Worm (Caenorhabditis elegans) whole organism, L1 larva: ENCODE results near the gene clec-260.

Source experiments
- aha-1 ChIP-seq: fragments of 150-350 bp; optimal IDR thresholded peaks from 2 replicates; lab custom pipeline; 2014; ENCODE audit warnings: missing biosample characterization, missing genetic modification characterization
- ama-1 ChIP-seq: fragments of 150-350 bp; optimal IDR thresholded peaks from 2 replicates; lab custom pipeline; 2014
- blmp-1 ChIP-seq: fragments of 150-350 bp; optimal IDR thresholded peaks from 2 replicates; lab custom pipeline; 2014; ENCODE audit warnings: missing biosample characterization, missing genetic modification characterization
- ceh-63 ChIP-seq: fragments of 200-800 bp; sonication (Bioruptor generic); optimal IDR thresholded peaks from 2 replicates; lab custom pipeline; 2018; ENCODE audit warnings: mild to moderate bottlenecking, missing genetic modification characterization, missing compliant biosample characterization
- ceh-82 ChIP-seq, 3 experiments: fragments of 150-350 bp in 1 of 3; sonication (generic microtip) in 2 of 3; optimal IDR thresholded peaks; 2 replicates each; lab custom pipeline; 2014 to 2017; ENCODE audit warnings: missing biosample characterization in 3 of 3, missing genetic modification characterization in 3 of 3
- ceh-88 ChIP-seq: fragments of 200-800 bp; sonication (Bioruptor generic); IDR thresholded peaks from 2 replicates; pipeline ENCODE4 v1.3.6; 2022; ENCODE audit warnings: missing genetic modification characterization, missing compliant biosample characterization
- ces-1 ChIP-seq: fragments of 150-350 bp; optimal IDR thresholded peaks from 2 replicates; lab custom pipeline; 2014; ENCODE audit warnings: missing biosample characterization, missing genetic modification reagents, missing genetic modification characterization
- dpl-1 ChIP-seq, 3 experiments: fragments of 150-350 bp in 2 of 3; sonication (generic microtip) in 1 of 3; optimal IDR thresholded peaks; 2 replicates each; lab custom pipeline; 2014 to 2017; ENCODE audit warnings: missing biosample characterization in 3 of 3, missing genetic modification characterization in 3 of 3, missing genetic modification reagents in 3 of 3
- efl-1 ChIP-seq, 4 experiments: fragments of 150-350 bp; optimal IDR thresholded peaks in 3 of 4; peaks in 1 of 4; 1 replicate in 1 of 4; 2 replicates in 3 of 4; lab custom pipeline; 2014; ENCODE audit warnings: missing biosample characterization in 2 of 4, missing genetic modification characterization in 2 of 4, missing genetic modification reagents in 2 of 4
- elt-2 ChIP-seq: sonication (generic microtip); optimal IDR thresholded peaks from 2 replicates; lab custom pipeline; 2016; ENCODE audit warnings: missing genetic modification characterization, mild to moderate bottlenecking, inconsistent platforms, missing compliant biosample characterization, missing genetic modification reagents
- elt-3 ChIP-seq, 6 experiments: fragments of 150-350 bp in 1 of 6; sonication (generic microtip); optimal IDR thresholded peaks; 2 replicates each; lab custom pipeline; 2017 to 2018; ENCODE audit warnings: missing biosample characterization in 6 of 6, missing genetic modification characterization in 6 of 6, inconsistent platforms in 1 of 6
- ets-5 ChIP-seq: fragments of 200-800 bp; sonication (Bioruptor generic); IDR thresholded peaks from 2 replicates; pipeline ENCODE4 v1.3.6; 2022; ENCODE audit warnings: missing genetic modification characterization, missing compliant biosample characterization
- fkh-10 ChIP-seq: sonication (generic microtip); optimal IDR thresholded peaks from 2 replicates; lab custom pipeline; 2017; ENCODE audit warnings: missing biosample characterization, missing genetic modification reagents, missing genetic modification characterization
- fkh-4 ChIP-seq: sonication (generic microtip); optimal IDR thresholded peaks from 2 replicates; lab custom pipeline; 2016; ENCODE audit warnings: missing compliant biosample characterization, missing genetic modification characterization, borderline replicate concordance
- hlh-17 ChIP-seq: fragments of 200-800 bp; sonication (Bioruptor generic); optimal IDR thresholded peaks from 2 replicates; lab custom pipeline; 2018; ENCODE audit warnings: missing genetic modification characterization, mild to moderate bottlenecking, missing compliant biosample characterization, moderate library complexity, borderline replicate concordance
- isw-1 ChIP-seq: fragments of 200-800 bp; sonication (Bioruptor generic); IDR thresholded peaks from 2 replicates; pipeline ENCODE4 v1.3.6; 2022; ENCODE audit warnings: missing genetic modification characterization, missing compliant biosample characterization
- jun-1 ChIP-seq: fragments of 150-350 bp; optimal IDR thresholded peaks from 2 replicates; lab custom pipeline; 2014; ENCODE audit warnings: missing biosample characterization, missing genetic modification reagents, missing genetic modification characterization
- lin-13 ChIP-seq: fragments of 150-350 bp; optimal IDR thresholded peaks from 2 replicates; lab custom pipeline; 2014; ENCODE audit warnings: missing biosample characterization, missing genetic modification reagents, missing genetic modification characterization
- mab-9 ChIP-seq: fragments of 200-800 bp; sonication (Bioruptor generic); IDR thresholded peaks from 2 replicates; pipeline ENCODE4 v1.3.6; 2022; ENCODE audit warnings: missing genetic modification reagents, missing genetic modification characterization, missing compliant biosample characterization
- mdl-1 ChIP-seq, 2 experiments: fragments of 150-350 bp; optimal IDR thresholded peaks; 2 replicates each; lab custom pipeline; 2014 to 2017; ENCODE audit warnings: missing biosample characterization in 2 of 2, missing genetic modification characterization in 2 of 2, inconsistent platforms in 1 of 2
- mep-1 ChIP-seq: fragments of 150-350 bp; optimal IDR thresholded peaks from 2 replicates; lab custom pipeline; 2014; ENCODE audit warnings: missing biosample characterization, missing genetic modification characterization
- nhr-12 ChIP-seq: sonication (generic microtip); optimal IDR thresholded peaks from 2 replicates; lab custom pipeline; 2017; ENCODE audit warnings: missing biosample characterization, missing genetic modification characterization
- nhr-47 ChIP-seq: sonication (generic microtip); optimal IDR thresholded peaks from 2 replicates; lab custom pipeline; 2016; ENCODE audit warnings: mild to moderate bottlenecking, missing genetic modification characterization, moderate library complexity, missing compliant biosample characterization
- nhr-71 ChIP-seq: sonication (generic microtip); optimal IDR thresholded peaks from 2 replicates; lab custom pipeline; 2016; ENCODE audit warnings: mild to moderate bottlenecking, missing genetic modification characterization, moderate library complexity, missing compliant biosample characterization
- nhr-90 ChIP-seq: sonication (generic microtip); optimal IDR thresholded peaks from 2 replicates; lab custom pipeline; 2016; ENCODE audit warnings: mild to moderate bottlenecking, missing genetic modification characterization, missing compliant biosample characterization; ENCODE audit not compliant: poor library complexity
- pag-3 ChIP-seq: sonication (generic microtip); optimal IDR thresholded peaks from 2 replicates; lab custom pipeline; 2017; ENCODE audit warnings: missing genetic modification characterization, mild to moderate bottlenecking, missing compliant biosample characterization, antibody characterized with exemption, borderline replicate concordance; ENCODE audit not compliant: insufficient read depth
- pqm-1 ChIP-seq: sonication (generic microtip); optimal IDR thresholded peaks from 3 replicates; lab custom pipeline; 2017; ENCODE audit warnings: missing biosample characterization, missing genetic modification characterization
- sup-37 ChIP-seq: fragments of 200-800 bp; sonication (Bioruptor generic); optimal IDR thresholded peaks from 2 replicates; lab custom pipeline; 2018; ENCODE audit warnings: mild to moderate bottlenecking, missing genetic modification characterization, missing compliant biosample characterization
- tbx-2 ChIP-seq: sonication (generic microtip); optimal IDR thresholded peaks from 2 replicates; lab custom pipeline; 2016; ENCODE audit warnings: missing genetic modification characterization, missing compliant biosample characterization
- unc-130 ChIP-seq: fragments of 150-350 bp; optimal IDR thresholded peaks from 2 replicates; lab custom pipeline; 2017; ENCODE audit warnings: missing biosample characterization, missing genetic modification characterization, inconsistent platforms
- unc-62 ChIP-seq: fragments of 150-350 bp; optimal IDR thresholded peaks from 2 replicates; lab custom pipeline; 2014; ENCODE audit warnings: missing biosample characterization, missing genetic modification reagents, missing genetic modification characterization
- vab-15 ChIP-seq: sonication (generic microtip); optimal IDR thresholded peaks from 2 replicates; lab custom pipeline; 2017; ENCODE audit warnings: missing genotype, mild to moderate bottlenecking, missing genetic modification characterization, missing compliant biosample characterization
- xbp-1 ChIP-seq: sonication (generic microtip); optimal IDR thresholded peaks from 2 replicates; lab custom pipeline; 2016; ENCODE audit warnings: missing genetic modification characterization, missing compliant biosample characterization
- zag-1 ChIP-seq: fragments of 150-350 bp; optimal IDR thresholded peaks from 2 replicates; lab custom pipeline; 2014; ENCODE audit warnings: missing biosample characterization, missing genetic modification characterization
- ztf-4 ChIP-seq: fragments of 150-350 bp; optimal IDR thresholded peaks from 2 replicates; lab custom pipeline; 2014; ENCODE audit warnings: missing biosample characterization, missing genetic modification characterization

Gene clec-260

DNA sequence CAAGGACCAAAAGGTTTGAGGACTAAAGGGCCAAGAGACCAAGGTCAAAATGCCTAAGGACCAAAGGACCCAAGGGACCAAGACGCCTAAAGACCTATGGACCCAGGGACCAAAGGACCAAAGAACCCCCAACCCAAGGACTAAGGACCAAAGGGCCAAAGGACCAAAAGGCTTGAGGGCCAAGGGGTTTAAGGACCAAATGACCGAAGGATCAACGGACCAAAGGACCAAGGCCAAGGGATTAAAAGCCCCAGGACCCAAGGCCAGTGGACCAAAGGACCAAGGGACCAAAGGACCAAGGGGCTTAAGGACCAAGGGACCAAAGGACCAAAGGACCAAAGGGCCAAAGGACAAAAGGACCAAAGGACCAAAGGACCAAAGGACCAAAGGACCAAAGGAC lies 13.7 kb upstream of the clec-260 start:
- TF ChIP-seq ama-1 (lab: Kevin White, UChicago): no peak
- TF ChIP-seq blmp-1: no peak
- no peak for TF ChIP-seq efl-1 (optimal IDR thresholded peaks at IDR 0.05; lab: Kevin White, UChicago)
- peak in 1 of 2 experiments; percentile 88 for TF ChIP-seq efl-1 (GFP tag; optimal IDR thresholded peaks at IDR 0.05 in 1 of 2; lab: Kevin White, UChicago)

DNA sequence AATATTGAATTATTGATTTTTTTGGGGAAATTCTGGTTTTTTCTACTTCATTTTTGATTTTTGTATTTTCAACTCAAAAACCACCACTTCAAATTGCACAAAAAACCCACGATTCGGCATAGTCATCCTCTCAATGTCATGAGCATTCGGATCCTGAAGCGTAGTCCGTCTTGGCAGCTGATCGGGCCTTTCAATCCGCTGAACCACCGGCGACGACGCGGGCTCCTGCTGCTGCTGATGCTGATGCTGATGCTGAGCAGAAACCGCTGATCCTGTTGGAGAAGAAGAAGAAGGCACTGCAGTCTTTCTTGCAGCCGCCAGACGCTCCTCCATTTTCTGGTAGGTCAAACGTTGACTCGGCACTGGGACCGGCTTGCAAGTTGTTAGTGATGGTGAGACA lies 13.0 kb upstream of the clec-260 start:
- TF ChIP-seq nhr-47: no peak
- no peak for TF ChIP-seq xbp-1 (tag; lab: Kevin White, UChicago)
- no peak for TF ChIP-seq ztf-4
- no peak for TF ChIP-seq sup-37 (GFP tag; lab: Kevin White, UChicago)
- no peak for TF ChIP-seq hlh-17 (GFP tag; lab: Kevin White, UChicago)
- no peak for TF ChIP-seq pqm-1 (tag; lab: Kevin White, UChicago)
- TF ChIP-seq ceh-63 (GFP tag; lab: Kevin White, UChicago): no peak
- TF ChIP-seq nhr-90 (tag; lab: Kevin White, UChicago): no peak
- TF ChIP-seq isw-1 (GFP tag; lab: Robert Waterston, UW): no peak
- TF ChIP-seq ama-1 (lab: Kevin White, UChicago): no peak
- no peak for TF ChIP-seq ces-1 (GFP tag; lab: Kevin White, UChicago)
- no peak for TF ChIP-seq mab-9 (GFP tag; lab: Robert Waterston, UW)
- no peak for TF ChIP-seq fkh-4
- no peak for TF ChIP-seq ceh-88 (GFP tag; lab: Robert Waterston, UW)
- TF ChIP-seq mep-1 (tag; lab: Kevin White, UChicago): no peak
- TF ChIP-seq lin-13: no peak
- TF ChIP-seq tbx-2: no peak

- 0 out of 2 replicates have a peak, but pooled peaks have one; percentile 80 for TF ChIP-seq ets-5 (GFP tag; lab: Robert Waterston, UW)
- no peak for TF ChIP-seq zag-1 (tag; lab: Kevin White, UChicago)
Measured at ce11 chrV:19998203-19998836, 12.2 kb upstream of the clec-260 start.

ce11 chrV:19997481-19997880 lies 11.4 kb upstream of the clec-260 start:
- TF ChIP-seq nhr-12 (tag; lab: Kevin White, UChicago): no peak
- TF ChIP-seq elt-3 (tag; optimal IDR thresholded peaks at IDR 0.05; lab: Kevin White, UChicago): no peak
- no peak for TF ChIP-seq unc-62 (GFP tag; lab: Kevin White, UChicago)
- no peak for TF ChIP-seq mdl-1 (tag; optimal IDR thresholded peaks at IDR 0.05; lab: Kevin White, UChicago)
- TF ChIP-seq tbx-2: no peak
- TF ChIP-seq hlh-17 (GFP tag; lab: Kevin White, UChicago): no peak
- TF ChIP-seq nhr-90 (tag; lab: Kevin White, UChicago): no peak
- no peak for TF ChIP-seq dpl-1 (GFP tag; optimal IDR thresholded peaks at IDR 0.05; lab: Kevin White, UChicago)
- TF ChIP-seq unc-130: no peak
- no peak for TF ChIP-seq nhr-71 (tag; lab: Kevin White, UChicago)
- TF ChIP-seq vab-15 (tag; lab: Kevin White, UChicago): no peak
- TF ChIP-seq fkh-10 (GFP tag; lab: Kevin White, UChicago): no peak
- no peak for TF ChIP-seq pag-3 (tag; lab: Kevin White, UChicago)
- TF ChIP-seq fkh-4: no peak
- TF ChIP-seq blmp-1: no peak
- no peak for TF ChIP-seq elt-2 (tag; lab: Kevin White, UChicago)
- TF ChIP-seq jun-1 (tag; lab: Kevin White, UChicago): no peak
- TF ChIP-seq aha-1 (tag; lab: Kevin White, UChicago): no peak
- TF ChIP-seq ceh-82 (tag; optimal IDR thresholded peaks at IDR 0.05; lab: Kevin White, UChicago): no peak
- TF ChIP-seq sup-37 (GFP tag; lab: Kevin White, UChicago): no peak
